Worm (Caenorhabditis elegans) whole organism, dauer: ENCODE measurements around the gene fbxa-82.
"Not testable (repeated sequence)": the region's sequence is repeated elsewhere in the genome, so short reads cannot be mapped to it uniquely, and the experiment has no call there.

ENCODE experiments used
- unc-62 ChIP-seq: sonication (generic microtip); optimal IDR thresholded peaks from 2 replicates; lab custom pipeline; 2017; ENCODE audit warnings: missing biosample characterization, missing genetic modification reagents, missing genetic modification characterization

fbxa-82 gene

ce11 chrV:15069435-15069985, 17.2 kb upstream of the fbxa-82 start:
- no peak for TF ChIP-seq unc-62

- TF ChIP-seq unc-62: no peak
Observed at ce11 chrV:15068378-15068777, 16.0 kb upstream of the fbxa-82 start, which contains the start of gene dnj-3. TSS of gene dnj-3 (plus strand) at chrV:15068678.

ce11 chrV:15067165-15067564, 14.8 kb upstream of the fbxa-82 start, which contains the start of gene C25D7.10:
TSS of gene C25D7.10 (plus strand) at chrV:15067465.
- TF ChIP-seq unc-62: no peak

ce11 chrV:15065837-15066348, 13.6 kb upstream of the fbxa-82 start, which contains the start of gene otub-1:
TSS of gene otub-1 (plus strand) at chrV:15066298.
- no peak for TF ChIP-seq unc-62

- TF ChIP-seq unc-62: no peak
Observed at ce11 chrV:15065068-15065744, 12.9 kb upstream of the fbxa-82 start, which contains the start of gene C25D7.9. TSS of gene C25D7.9 (plus strand) at chrV:15065135.

ce11 chrV:15063987-15064386, 11.7 kb upstream of the fbxa-82 start, which contains the start of gene rap-2:
TSS of gene rap-2 (minus strand) at chrV:15064087.
- no peak for TF ChIP-seq unc-62

- TF ChIP-seq unc-62: no peak
Observed at ce11 chrV:15060595-15060994, 8.3 kb upstream of the fbxa-82 start.

ce11 chrV:15059534-15059933, 7.2 kb upstream of the fbxa-82 start, which contains the start of the genes mcm-3 and C25D7.15:
TSS of gene mcm-3 (minus strand) at chrV:15059599.
TSS of gene C25D7.15 (plus strand) at chrV:15059808.
- no peak for TF ChIP-seq unc-62

ce11 chrV:15058965-15059364, 6.6 kb upstream of the fbxa-82 start:
- TF ChIP-seq unc-62: no peak

- TF ChIP-seq unc-62: no peak
Observed at ce11 chrV:15058423-15058822, 6.1 kb upstream of the fbxa-82 start.

- TF ChIP-seq unc-62: no peak
Observed at ce11 chrV:15057724-15058123, 5.4 kb upstream of the fbxa-82 start.

- no peak for TF ChIP-seq unc-62
Observed at ce11 chrV:15056346-15056839, 4.1 kb upstream of the fbxa-82 start.

- no peak for TF ChIP-seq unc-62
Observed at ce11 chrV:15055873-15056272, 3.5 kb upstream of the fbxa-82 start, which contains the start of gene C25D7.16. TSS of gene C25D7.16 (plus strand) at chrV:15056173.

ce11 chrV:15054733-15055132, 2.4 kb upstream of the fbxa-82 start:
- TF ChIP-seq unc-62: no peak

- no peak for TF ChIP-seq unc-62
Observed at ce11 chrV:15051720-15052119, 610 bp downstream of the fbxa-82 start.

- TF ChIP-seq unc-62: no peak
Observed at ce11 chrV:15048107-15048506, 4.2 kb downstream of the fbxa-82 start, which contains the start of gene sdc-3. TSS of gene sdc-3 (minus strand) at chrV:15048207.

ce11 chrV:15036769-15037168, 15.6 kb downstream of the fbxa-82 start, which contains the start of gene melo-3:
TSS of gene melo-3 (minus strand) at chrV:15036869.
- not testable (repeated sequence) for TF ChIP-seq unc-62
